Worm (Caenorhabditis elegans) whole organism, L4 larva: ENCODE results near the gene Y54G2A.15.
"Not testable (repeated sequence)": the region's sequence is repeated elsewhere in the genome, so short reads cannot be mapped to it uniquely, and the experiment has no call there.

Experiments
- T26A8.4 ChIP-seq: fragments of 200-800 bp; sonication (Bioruptor generic); IDR thresholded peaks from 2 replicates; pipeline ENCODE4 v1.3.6; 2022; ENCODE audit warnings: missing genetic modification characterization, missing compliant biosample characterization
- Y5F2A.4 ChIP-seq: fragments of 200-800 bp; sonication (Bioruptor generic); optimal IDR thresholded peaks from 2 replicates; lab custom pipeline; 2018; ENCODE audit warnings: mild to moderate bottlenecking, missing genetic modification characterization, missing compliant biosample characterization
- ZK337.2 ChIP-seq: fragments of 200-800 bp; sonication (Bioruptor generic); IDR thresholded peaks from 2 replicates; pipeline ENCODE4 v1.3.6; 2022; ENCODE audit warnings: missing genetic modification reagents, missing genetic modification characterization, missing compliant biosample characterization
- ZK546.5 ChIP-seq, 2 experiments: sonication (generic microtip); optimal IDR thresholded peaks; 2 replicates each; lab custom pipeline; 2017; ENCODE audit warnings: missing biosample characterization in 2 of 2, missing genetic modification characterization in 2 of 2
- aha-1 ChIP-seq: fragments of 150-350 bp; peaks from one replicate; lab custom pipeline; 2014; ENCODE audit warnings: missing biosample characterization, missing genetic modification characterization
- ceh-20 ChIP-seq: fragments of 200-800 bp; sonication (Bioruptor generic); IDR thresholded peaks from 2 replicates; pipeline ENCODE4 v1.3.6; 2022; ENCODE audit warnings: missing genetic modification reagents, missing genetic modification characterization, missing compliant biosample characterization
- ceh-28 ChIP-seq: fragments of 150-350 bp; optimal IDR thresholded peaks from 2 replicates; lab custom pipeline; 2014; ENCODE audit warnings: missing biosample characterization, missing genetic modification reagents, missing genetic modification characterization
- ceh-32 ChIP-seq: sonication (generic microtip); optimal IDR thresholded peaks from 2 replicates; lab custom pipeline; 2016; ENCODE audit warnings: mild to moderate bottlenecking, missing genetic modification characterization, missing compliant biosample characterization; ENCODE audit not compliant: poor library complexity
- ceh-62 ChIP-seq: sonication (generic microtip); optimal IDR thresholded peaks from 2 replicates; lab custom pipeline; 2017; ENCODE audit warnings: missing biosample characterization, missing genetic modification characterization
- ceh-82 ChIP-seq: sonication (generic microtip); optimal IDR thresholded peaks from 2 replicates; lab custom pipeline; 2017; ENCODE audit warnings: missing biosample characterization, missing genetic modification characterization
- ces-1 ChIP-seq: fragments of 150-350 bp; sonication (generic microtip); optimal IDR thresholded peaks from 4 replicates; lab custom pipeline; 2014; ENCODE audit warnings: missing biosample characterization, missing genetic modification reagents, missing genetic modification characterization
- cey-2 ChIP-seq: sonication (generic microtip); optimal IDR thresholded peaks from 3 replicates; lab custom pipeline; 2017; ENCODE audit warnings: missing genetic modification characterization, mild to moderate bottlenecking, missing compliant biosample characterization, antibody characterized with exemption, borderline replicate concordance; ENCODE audit not compliant: insufficient read depth
- ctbp-1 ChIP-seq: fragments of 200-800 bp; sonication (Bioruptor generic); IDR thresholded peaks from 2 replicates; pipeline ENCODE4 v1.3.6; 2022; ENCODE audit warnings: missing genetic modification reagents, missing genetic modification characterization, missing compliant biosample characterization
- daf-16 ChIP-seq, 3 experiments: sonication (generic microtip); optimal IDR thresholded peaks; 2 replicates each; lab custom pipeline; 2016 to 2017; ENCODE audit warnings: missing genetic modification characterization in 3 of 3, missing genetic modification reagents in 3 of 3, mild to moderate bottlenecking in 2 of 3, missing compliant biosample characterization in 2 of 3, missing biosample characterization in 1 of 3, moderate library complexity in 1 of 3
- daf-19 ChIP-seq: fragments of 200-800 bp; sonication (Bioruptor generic); conservative IDR thresholded peaks from 2 replicates; pipeline ENCODE4 v1.3.6; 2022; ENCODE audit warnings: missing genetic modification characterization, missing compliant biosample characterization
- dmd-6 ChIP-seq: fragments of 200-800 bp; sonication (Bioruptor generic); IDR thresholded peaks from 2 replicates; pipeline ENCODE4 v1.3.6; 2022; ENCODE audit warnings: missing genetic modification reagents, missing genetic modification characterization, missing compliant biosample characterization
- dve-1 ChIP-seq: sonication (generic microtip); optimal IDR thresholded peaks from 2 replicates; lab custom pipeline; 2017; ENCODE audit warnings: antibody characterized with exemption, mild to moderate bottlenecking, missing genetic modification characterization, missing compliant biosample characterization; ENCODE audit not compliant: insufficient read depth
- egl-43 ChIP-seq: fragments of 200-800 bp; sonication (Bioruptor generic); IDR thresholded peaks from 2 replicates; pipeline ENCODE4 v1.3.6; 2022; ENCODE audit warnings: missing genetic modification reagents, missing genetic modification characterization, missing compliant biosample characterization
- fkh-10 ChIP-seq: fragments of 150-350 bp; optimal IDR thresholded peaks from 2 replicates; lab custom pipeline; 2014; ENCODE audit warnings: missing biosample characterization, missing genetic modification reagents, missing genetic modification characterization
- fos-1 ChIP-seq: fragments of 150-350 bp; optimal IDR thresholded peaks from 2 replicates; lab custom pipeline; 2014; ENCODE audit warnings: missing biosample characterization, missing genetic modification characterization
- hif-1 ChIP-seq, 2 experiments: sonication (generic microtip); optimal IDR thresholded peaks; 2 replicates each; lab custom pipeline; 2016 to 2017; ENCODE audit warnings: missing compliant biosample characterization in 2 of 2, missing genetic modification characterization in 2 of 2, missing genetic modification reagents in 2 of 2, missing genotype in 2 of 2, mild to moderate bottlenecking in 1 of 2
- hlh-11 ChIP-seq: fragments of 200-800 bp; sonication (Bioruptor generic); optimal IDR thresholded peaks from 2 replicates; lab custom pipeline; 2018; ENCODE audit warnings: mild to moderate bottlenecking, missing genetic modification characterization, missing compliant biosample characterization
- hlh-30 ChIP-seq: sonication (generic microtip); optimal IDR thresholded peaks from 2 replicates; lab custom pipeline; 2017; ENCODE audit warnings: antibody characterized with exemption, mild to moderate bottlenecking, missing genetic modification characterization, missing compliant biosample characterization; ENCODE audit not compliant: insufficient read depth
- lin-13 ChIP-seq: fragments of 150-350 bp; optimal IDR thresholded peaks from 2 replicates; lab custom pipeline; 2014; ENCODE audit warnings: missing biosample characterization, missing genetic modification reagents, missing genetic modification characterization
- madf-5 ChIP-seq, 2 experiments: fragments of 200-800 bp; sonication (Bioruptor generic); IDR thresholded peaks; 2 replicates each; pipeline ENCODE4 v1.3.6; 2022; ENCODE audit warnings: missing compliant biosample characterization in 2 of 2, missing genetic modification characterization in 2 of 2
- madf-9 ChIP-seq: fragments of 200-800 bp; sonication (Bioruptor generic); conservative IDR thresholded peaks from 2 replicates; pipeline ENCODE4 v1.3.6; 2022; ENCODE audit warnings: missing genetic modification reagents, missing genetic modification characterization, missing compliant biosample characterization
- mep-1 ChIP-seq: fragments of 150-350 bp; sonication (generic microtip); optimal IDR thresholded peaks from 3 replicates; lab custom pipeline; 2014; ENCODE audit warnings: missing biosample characterization, missing genetic modification characterization
- mes-2 ChIP-seq: sonication (generic microtip); optimal IDR thresholded peaks from 2 replicates; lab custom pipeline; 2016; ENCODE audit warnings: missing genotype, mild to moderate bottlenecking, missing genetic modification characterization, missing compliant biosample characterization; ENCODE audit not compliant: poor library complexity, severe bottlenecking
- nhr-10 ChIP-seq: fragments of 150-350 bp; optimal IDR thresholded peaks from 2 replicates; lab custom pipeline; 2014; ENCODE audit warnings: missing biosample characterization, missing genetic modification characterization
- nhr-41 ChIP-seq: fragments of 200-800 bp; sonication (Bioruptor generic); IDR thresholded peaks from 2 replicates; pipeline ENCODE4 v1.3.6; 2022; ENCODE audit warnings: missing genetic modification reagents, missing genetic modification characterization, missing compliant biosample characterization
- nhr-48 ChIP-seq: sonication (generic microtip); optimal IDR thresholded peaks from 2 replicates; lab custom pipeline; 2016; ENCODE audit warnings: mild to moderate bottlenecking, missing genetic modification characterization, missing compliant biosample characterization
- nhr-77 ChIP-seq: fragments of 150-350 bp; optimal IDR thresholded peaks from 2 replicates; lab custom pipeline; 2014; ENCODE audit warnings: missing biosample characterization, missing genetic modification characterization
- pqm-1 ChIP-seq: sonication (generic microtip); optimal IDR thresholded peaks from 2 replicates; lab custom pipeline; 2017; ENCODE audit warnings: missing biosample characterization, missing genetic modification characterization
- rbr-2 ChIP-seq: sonication (generic microtip); optimal IDR thresholded peaks from 2 replicates; lab custom pipeline; 2016; ENCODE audit warnings: missing genotype, missing genetic modification characterization, missing compliant biosample characterization
- saeg-2 ChIP-seq: fragments of 200-800 bp; sonication (Bioruptor generic); IDR thresholded peaks from 2 replicates; pipeline ENCODE4 v1.3.6; 2022; ENCODE audit warnings: missing genetic modification reagents, missing genetic modification characterization, missing compliant biosample characterization
- set-16 ChIP-seq: fragments of 200-800 bp; sonication (Bioruptor generic); IDR thresholded peaks from 2 replicates; pipeline ENCODE4 v1.3.6; 2022; ENCODE audit warnings: missing genetic modification reagents, missing genetic modification characterization, missing compliant biosample characterization
- tag-97 ChIP-seq: fragments of 200-800 bp; sonication (Bioruptor generic); IDR thresholded peaks from 2 replicates; pipeline ENCODE4 v1.3.6; 2022; ENCODE audit warnings: missing genetic modification characterization, missing compliant biosample characterization
- tra-1 ChIP-seq: fragments of 200-800 bp; sonication (Bioruptor generic); IDR thresholded peaks from 2 replicates; pipeline ENCODE4 v1.3.6; 2022; ENCODE audit warnings: missing genetic modification reagents, missing genetic modification characterization, missing compliant biosample characterization
- unc-62 ChIP-seq, 3 experiments: fragments of 150-350 bp in 1 of 3; sonication (generic microtip); optimal IDR thresholded peaks in 2 of 3; peaks in 1 of 3; 1 replicate in 1 of 3; 2 replicates in 2 of 3; lab custom pipeline; 2014 to 2017; ENCODE audit warnings: missing biosample characterization in 3 of 3, missing genetic modification characterization in 3 of 3, missing genetic modification reagents in 3 of 3, missing genotype in 1 of 3
- zfp-2 ChIP-seq: sonication (generic microtip); optimal IDR thresholded peaks from 2 replicates; lab custom pipeline; 2016; ENCODE audit warnings: mild to moderate bottlenecking, missing genetic modification characterization, missing compliant biosample characterization
- zip-2 ChIP-seq: fragments of 150-350 bp; optimal IDR thresholded peaks from 2 replicates; lab custom pipeline; 2014; ENCODE audit warnings: missing biosample characterization, missing genetic modification characterization
- ztf-11 ChIP-seq: fragments of 150-350 bp; optimal IDR thresholded peaks from 2 replicates; lab custom pipeline; 2014; ENCODE audit warnings: missing biosample characterization, missing genetic modification characterization

The Y54G2A.15 gene

ce11 chrIV:2884134-2884533 lies 40.4 kb upstream of the Y54G2A.15 start:
- TF ChIP-seq aha-1 (tag; lab: Kevin White, UChicago) (peak; percentile 19), set-16 (GFP tag; lab: Robert Waterston, UW) (0 out of 2 replicates have a peak, but pooled peaks have one; percentile 9), unc-62 (GFP tag; optimal IDR thresholded peaks at IDR 0.05 in 1 of 2; lab: Kevin White, UChicago) (peak in 1 of 2 experiments; percentile 93)
- TF ChIP-seq unc-62 (tag; optimal IDR thresholded peaks at IDR 0.05; lab: Kevin White, UChicago): not testable (repeated sequence)

- no peak for TF ChIP-seq lin-13 (GFP tag; lab: Kevin White, UChicago)
- no peak for TF ChIP-seq hif-1 (tag; optimal IDR thresholded peaks at IDR 0.05; lab: Kevin White, UChicago)
- no peak for TF ChIP-seq madf-5 (GFP tag; IDR thresholded peaks at IDR 0.05; lab: Robert Waterston, UW)
Measured at ce11 chrIV:2864743-2865142, 21.0 kb upstream of the Y54G2A.15 start, which contains the start of gene Y54G2A.16. Y54G2A.16 (minus strand) TSS chrIV:2864843.

- no peak for TF ChIP-seq ceh-28 (tag; lab: Kevin White, UChicago)
- TF ChIP-seq fkh-10 (GFP tag; lab: Kevin White, UChicago): peak; percentile 85
- no peak for TF ChIP-seq tag-97
- TF ChIP-seq ctbp-1 (GFP tag; lab: Robert Waterston, UW): peak; percentile 40; the same call in 1 of the 2 replicates
- no peak for TF ChIP-seq T26A8.4 (GFP tag; lab: Robert Waterston, UW)
- TF ChIP-seq mes-2 (tag; lab: Kevin White, UChicago): no peak
- TF ChIP-seq ces-1: peak; percentile 44
- no peak for TF ChIP-seq nhr-41
Measured at ce11 chrIV:2858734-2859133, 15.0 kb upstream of the Y54G2A.15 start.

ce11 chrIV:2855056-2855752 lies 11.4 kb upstream of the Y54G2A.15 start:
- TF ChIP-seq hlh-30 (peak; percentile 41), ceh-62 (tag; lab: Kevin White, UChicago) (no peak), cey-2 (tag; lab: Kevin White, UChicago) (no peak), lin-13 (GFP tag; lab: Kevin White, UChicago) (no peak), nhr-48 (tag; lab: Kevin White, UChicago) (peak; percentile 60), saeg-2 (no peak), madf-9 (GFP tag; lab: Robert Waterston, UW) (no peak), ZK337.2 (GFP tag; lab: Robert Waterston, UW) (no peak), ztf-11 (no peak), ceh-32 (tag; lab: Kevin White, UChicago) (no peak), set-16 (GFP tag; lab: Robert Waterston, UW) (peak; percentile 84), mes-2 (tag; lab: Kevin White, UChicago) (no peak), zfp-2 (no peak), daf-16 (GFP tag; optimal IDR thresholded peaks at IDR 0.05; lab: Kevin White, UChicago) (peak in 1 of 2 experiments; percentile 39), daf-16 (tag; optimal IDR thresholded peaks at IDR 0.05; lab: Kevin White, UChicago) (peak; percentile 94), daf-19 (GFP tag; lab: Robert Waterston, UW) (no peak), mep-1 (tag; lab: Kevin White, UChicago) (peak; percentile 13), rbr-2 (tag; lab: Kevin White, UChicago) (no peak), nhr-77 (tag; lab: Kevin White, UChicago) (peak; percentile 32), fos-1 (tag; lab: Kevin White, UChicago) (no peak), hlh-11 (tag; lab: Kevin White, UChicago) (peak; percentile 77), nhr-41 (no peak), nhr-10 (tag; lab: Kevin White, UChicago) (no peak), tra-1 (GFP tag; lab: Robert Waterston, UW) (peak; percentile 77), dmd-6 (GFP tag; lab: Robert Waterston, UW) (peak; percentile 85), ZK546.5 (tag; optimal IDR thresholded peaks at IDR 0.05; lab: Kevin White, UChicago) (no peak), pqm-1 (tag; lab: Kevin White, UChicago) (peak; percentile 85), Y5F2A.4 (no peak), zip-2 (tag; lab: Kevin White, UChicago) (no peak), T26A8.4 (GFP tag; lab: Robert Waterston, UW) (no peak), ceh-82 (tag; lab: Kevin White, UChicago) (no peak), dve-1 (peak; percentile 81), ceh-20 (peak; percentile 84), egl-43 (GFP tag; lab: Robert Waterston, UW) (0 out of 2 replicates have a peak, but pooled peaks have one; percentile 8)
